Worm (Caenorhabditis elegans) whole organism, L4 larva: ENCODE data around the gene set-15.

ENCODE experiments used
- F49E8.2 ChIP-seq: sonication (generic microtip); optimal IDR thresholded peaks from 2 replicates; lab custom pipeline; 2016; ENCODE audit warnings: missing compliant biosample characterization, mild to moderate bottlenecking, missing genetic modification characterization, borderline replicate concordance
- R02D3.7 ChIP-seq: fragments of 150-350 bp; sonication (generic microtip); optimal IDR thresholded peaks from 3 replicates; lab custom pipeline; 2014; ENCODE audit warnings: missing biosample characterization, missing genetic modification characterization
- T20F7.1 ChIP-seq: fragments of 200-800 bp; sonication (Bioruptor generic); optimal IDR thresholded peaks from 2 replicates; lab custom pipeline; 2018; ENCODE audit warnings: mild to moderate bottlenecking, missing genetic modification characterization, missing compliant biosample characterization
- Y48G9A.11 ChIP-seq: fragments of 200-800 bp; sonication (Bioruptor generic); IDR thresholded peaks from 2 replicates; pipeline ENCODE4 v1.3.6; 2022; ENCODE audit warnings: missing genetic modification reagents, missing genetic modification characterization, missing compliant biosample characterization
- Y5F2A.4 ChIP-seq: fragments of 200-800 bp; sonication (Bioruptor generic); optimal IDR thresholded peaks from 2 replicates; lab custom pipeline; 2018; ENCODE audit warnings: mild to moderate bottlenecking, missing genetic modification characterization, missing compliant biosample characterization
- Y75B8A.6 ChIP-seq: fragments of 200-800 bp; sonication (Bioruptor generic); IDR thresholded peaks from 2 replicates; pipeline ENCODE4 v1.3.6; 2022; ENCODE audit warnings: missing genetic modification reagents, missing genetic modification characterization, missing compliant biosample characterization
- ZK337.2 ChIP-seq: fragments of 200-800 bp; sonication (Bioruptor generic); IDR thresholded peaks from 2 replicates; pipeline ENCODE4 v1.3.6; 2022; ENCODE audit warnings: missing genetic modification reagents, missing genetic modification characterization, missing compliant biosample characterization
- aha-1 ChIP-seq: fragments of 150-350 bp; peaks from one replicate; lab custom pipeline; 2014; ENCODE audit warnings: missing biosample characterization, missing genetic modification characterization
- ama-1 ChIP-seq: fragments of 150-350 bp; optimal IDR thresholded peaks from 2 replicates; lab custom pipeline; 2014; ENCODE audit warnings: inconsistent platforms, mixed read lengths
- attf-4 ChIP-seq: sonication (generic microtip); optimal IDR thresholded peaks from 3 replicates; lab custom pipeline; 2017; ENCODE audit warnings: missing biosample characterization, missing genetic modification characterization
- ceh-28 ChIP-seq: fragments of 150-350 bp; optimal IDR thresholded peaks from 2 replicates; lab custom pipeline; 2014; ENCODE audit warnings: missing biosample characterization, missing genetic modification reagents, missing genetic modification characterization
- ceh-44 ChIP-seq: fragments of 200-800 bp; sonication (Bioruptor generic); IDR thresholded peaks from 2 replicates; pipeline ENCODE4 v1.3.6; 2022; ENCODE audit warnings: missing genetic modification reagents, missing genetic modification characterization, missing compliant biosample characterization
- ctbp-1 ChIP-seq: fragments of 200-800 bp; sonication (Bioruptor generic); IDR thresholded peaks from 2 replicates; pipeline ENCODE4 v1.3.6; 2022; ENCODE audit warnings: missing genetic modification reagents, missing genetic modification characterization, missing compliant biosample characterization
- daf-16 ChIP-seq, 3 experiments: sonication (generic microtip); optimal IDR thresholded peaks; 2 replicates each; lab custom pipeline; 2016 to 2017; ENCODE audit warnings: missing genetic modification characterization in 3 of 3, missing genetic modification reagents in 3 of 3, mild to moderate bottlenecking in 2 of 3, missing compliant biosample characterization in 2 of 3, missing biosample characterization in 1 of 3, moderate library complexity in 1 of 3
- daf-19 ChIP-seq: fragments of 200-800 bp; sonication (Bioruptor generic); conservative IDR thresholded peaks from 2 replicates; pipeline ENCODE4 v1.3.6; 2022; ENCODE audit warnings: missing genetic modification characterization, missing compliant biosample characterization
- daf-8 ChIP-seq: fragments of 200-800 bp; sonication (Bioruptor generic); IDR thresholded peaks from 2 replicates; pipeline ENCODE4 v1.3.6; 2022; ENCODE audit warnings: missing genetic modification characterization, missing compliant biosample characterization
- dmd-9 ChIP-seq: fragments of 200-800 bp; sonication (Bioruptor generic); IDR thresholded peaks from 2 replicates; pipeline ENCODE4 v1.3.6; 2022; ENCODE audit warnings: missing genetic modification reagents, missing genetic modification characterization, missing compliant biosample characterization
- dve-1 ChIP-seq: sonication (generic microtip); optimal IDR thresholded peaks from 2 replicates; lab custom pipeline; 2017; ENCODE audit warnings: antibody characterized with exemption, mild to moderate bottlenecking, missing genetic modification characterization, missing compliant biosample characterization; ENCODE audit not compliant: insufficient read depth
- fos-1 ChIP-seq: fragments of 150-350 bp; optimal IDR thresholded peaks from 2 replicates; lab custom pipeline; 2014; ENCODE audit warnings: missing biosample characterization, missing genetic modification characterization
- hlh-11 ChIP-seq: fragments of 200-800 bp; sonication (Bioruptor generic); optimal IDR thresholded peaks from 2 replicates; lab custom pipeline; 2018; ENCODE audit warnings: mild to moderate bottlenecking, missing genetic modification characterization, missing compliant biosample characterization
- hmg-1.1 ChIP-seq: fragments of 200-800 bp; sonication (Bioruptor generic); IDR thresholded peaks from 2 replicates; pipeline ENCODE4 v1.3.6; 2022; ENCODE audit warnings: missing genetic modification reagents, missing genetic modification characterization, missing compliant biosample characterization
- jun-1 ChIP-seq: fragments of 150-350 bp; optimal IDR thresholded peaks from 2 replicates; lab custom pipeline; 2014; ENCODE audit warnings: missing biosample characterization, missing genetic modification reagents, missing genetic modification characterization
- lir-3 ChIP-seq: sonication (generic microtip); optimal IDR thresholded peaks from 2 replicates; lab custom pipeline; 2016; ENCODE audit warnings: mild to moderate bottlenecking, missing genetic modification characterization, missing compliant biosample characterization
- madf-9 ChIP-seq: fragments of 200-800 bp; sonication (Bioruptor generic); conservative IDR thresholded peaks from 2 replicates; pipeline ENCODE4 v1.3.6; 2022; ENCODE audit warnings: missing genetic modification reagents, missing genetic modification characterization, missing compliant biosample characterization
- mdl-1 ChIP-seq, 2 experiments: fragments of 150-350 bp in 1 of 2; sonication (generic microtip) in 1 of 2; optimal IDR thresholded peaks; 2 replicates each; lab custom pipeline; 2014 to 2017; ENCODE audit warnings: missing biosample characterization in 2 of 2, missing genetic modification characterization in 2 of 2
- mdt-29 ChIP-seq: fragments of 200-800 bp; sonication (Bioruptor generic); IDR thresholded peaks from 2 replicates; pipeline ENCODE4 v1.3.6; 2022; ENCODE audit warnings: missing genetic modification reagents, missing genetic modification characterization, missing compliant biosample characterization
- mes-2 ChIP-seq: sonication (generic microtip); optimal IDR thresholded peaks from 2 replicates; lab custom pipeline; 2016; ENCODE audit warnings: missing genotype, mild to moderate bottlenecking, missing genetic modification characterization, missing compliant biosample characterization; ENCODE audit not compliant: poor library complexity, severe bottlenecking
- nhr-10 ChIP-seq: fragments of 150-350 bp; optimal IDR thresholded peaks from 2 replicates; lab custom pipeline; 2014; ENCODE audit warnings: missing biosample characterization, missing genetic modification characterization
- nhr-237 ChIP-seq: sonication (generic microtip); optimal IDR thresholded peaks from 2 replicates; lab custom pipeline; 2017; ENCODE audit warnings: missing biosample characterization, missing genetic modification characterization
- nhr-42 ChIP-seq: fragments of 200-800 bp; sonication (Bioruptor generic); IDR thresholded peaks from 2 replicates; pipeline ENCODE4 v1.3.6; 2022; ENCODE audit warnings: missing genetic modification characterization, missing compliant biosample characterization
- nhr-48 ChIP-seq: sonication (generic microtip); optimal IDR thresholded peaks from 2 replicates; lab custom pipeline; 2016; ENCODE audit warnings: mild to moderate bottlenecking, missing genetic modification characterization, missing compliant biosample characterization
- nhr-6 ChIP-seq: fragments of 150-350 bp; optimal IDR thresholded peaks from 2 replicates; lab custom pipeline; 2014; ENCODE audit warnings: missing biosample characterization, missing genetic modification characterization
- nhr-76 ChIP-seq: fragments of 150-350 bp; optimal IDR thresholded peaks from 2 replicates; lab custom pipeline; 2014; ENCODE audit warnings: missing biosample characterization, missing genetic modification characterization
- nhr-77 ChIP-seq: fragments of 150-350 bp; optimal IDR thresholded peaks from 2 replicates; lab custom pipeline; 2014; ENCODE audit warnings: missing biosample characterization, missing genetic modification characterization
- pha-4 ChIP-seq, 2 experiments: fragments of 150-350 bp in 1 of 2; fragments of 200-800 bp in 1 of 2; sonication (Bioruptor generic) in 1 of 2; IDR thresholded peaks in 1 of 2; optimal IDR thresholded peaks in 1 of 2; 2 replicates each; pipeline versions ENCODE4 v1.3.6 to Lab custom; 2014 to 2022; ENCODE audit warnings: missing genetic modification characterization in 2 of 2, missing genetic modification reagents in 2 of 2, missing biosample characterization in 1 of 2, missing compliant biosample characterization in 1 of 2
- php-3 ChIP-seq: fragments of 200-800 bp; sonication (Bioruptor generic); IDR thresholded peaks from 2 replicates; pipeline ENCODE4 v1.3.6; 2022; ENCODE audit warnings: missing genetic modification reagents, missing genetic modification characterization, missing compliant biosample characterization
- pqm-1 ChIP-seq: sonication (generic microtip); optimal IDR thresholded peaks from 2 replicates; lab custom pipeline; 2017; ENCODE audit warnings: missing biosample characterization, missing genetic modification characterization
- rbr-2 ChIP-seq: sonication (generic microtip); optimal IDR thresholded peaks from 2 replicates; lab custom pipeline; 2016; ENCODE audit warnings: missing genotype, missing genetic modification characterization, missing compliant biosample characterization
- sdz-12 ChIP-seq: fragments of 200-800 bp; sonication (Bioruptor generic); optimal IDR thresholded peaks from 2 replicates; lab custom pipeline; 2018; ENCODE audit warnings: mild to moderate bottlenecking, missing genetic modification characterization, missing compliant biosample characterization
- snpc-4 ChIP-seq: fragments of 150-350 bp; optimal IDR thresholded peaks from 2 replicates; lab custom pipeline; 2014; ENCODE audit warnings: missing biosample characterization, missing genetic modification characterization
- spr-1 ChIP-seq: sonication (generic microtip); optimal IDR thresholded peaks from 2 replicates; lab custom pipeline; 2016; ENCODE audit warnings: mild to moderate bottlenecking, missing genetic modification characterization, missing compliant biosample characterization
- unc-62 ChIP-seq, 3 experiments: fragments of 150-350 bp in 1 of 3; sonication (generic microtip); optimal IDR thresholded peaks in 2 of 3; peaks in 1 of 3; 1 replicate in 1 of 3; 2 replicates in 2 of 3; lab custom pipeline; 2014 to 2017; ENCODE audit warnings: missing biosample characterization in 3 of 3, missing genetic modification characterization in 3 of 3, missing genetic modification reagents in 3 of 3, missing genotype in 1 of 3
- zfp-3 ChIP-seq: fragments of 200-800 bp; sonication (Bioruptor generic); conservative IDR thresholded peaks from 2 replicates; pipeline ENCODE4 v1.3.6; 2022; ENCODE audit warnings: missing genetic modification reagents, missing genetic modification characterization, missing compliant biosample characterization

Gene set-15

ce11 chrIV:4780129-4780528 is at the start of gene set-15:
Gene set-15 (minus strand): TSS chrIV:4780229.
- TF ChIP-seq snpc-4 (tag; lab: Kevin White, UChicago) (no peak), spr-1 (tag; lab: Kevin White, UChicago) (no peak), unc-62 (GFP tag; optimal IDR thresholded peaks at IDR 0.05 in 1 of 2; lab: Kevin White, UChicago) (no peak), unc-62 (tag; optimal IDR thresholded peaks at IDR 0.05; lab: Kevin White, UChicago) (no peak), nhr-10 (tag; lab: Kevin White, UChicago) (no peak), hmg-1.1 (GFP tag; lab: Robert Waterston, UW) (no peak), Y75B8A.6 (GFP tag; lab: Robert Waterston, UW) (no peak), madf-9 (GFP tag; lab: Robert Waterston, UW) (no peak), ceh-28 (tag; lab: Kevin White, UChicago) (no peak), Y48G9A.11 (GFP tag; lab: Robert Waterston, UW) (no peak), attf-4 (tag; lab: Kevin White, UChicago) (no peak), dmd-9 (GFP tag; lab: Robert Waterston, UW) (no peak), rbr-2 (tag; lab: Kevin White, UChicago) (no peak), zfp-3 (no peak)
- TF ChIP-seq, all 104 proteins: peak for 0

ce11 chrIV:4829641-4830040 is 49.6 kb upstream of the set-15 start:
- TF ChIP-seq aha-1 (tag; lab: Kevin White, UChicago) (peak; percentile 91), mdl-1 (tag; optimal IDR thresholded peaks at IDR 0.05; lab: Kevin White, UChicago) (no peak)
- TF ChIP-seq, all 104 proteins: peak for 1

ce11 chrIV:4827219-4827618 is 47.2 kb upstream of the set-15 start, which contains the start of gene mpz-4:
Gene mpz-4 (minus strand): TSS chrIV:4827319.
- TF ChIP-seq lir-3 (tag; lab: Kevin White, UChicago) (no peak), ceh-44 (GFP tag; lab: Robert Waterston, UW) (no peak), daf-19 (no peak), nhr-6 (tag; lab: Kevin White, UChicago) (no peak), ctbp-1 (GFP tag; lab: Robert Waterston, UW) (no peak), Y5F2A.4 (GFP tag; lab: Kevin White, UChicago) (no peak), spr-1 (tag; lab: Kevin White, UChicago) (no peak), sdz-12 (GFP tag; lab: Kevin White, UChicago) (no peak), T20F7.1 (GFP tag; lab: Kevin White, UChicago) (no peak)

- no peak for TF ChIP-seq pqm-1
- no peak for TF ChIP-seq Y48G9A.11 (GFP tag; lab: Robert Waterston, UW)
- no peak for TF ChIP-seq daf-8 (GFP tag; lab: Robert Waterston, UW)
- TF ChIP-seq pha-4 (GFP tag; IDR thresholded peaks at IDR 0.05; lab: Robert Waterston, UW) = peak; percentile 20; the same call in 1 of the 2 replicates
- TF ChIP-seq pha-4 (tag; optimal IDR thresholded peaks at IDR 0.05; lab: Kevin White, UChicago) = no peak
- no peak for TF ChIP-seq fos-1 (tag; lab: Kevin White, UChicago)
- TF ChIP-seq F49E8.2 = no peak
- TF ChIP-seq nhr-76 (tag; lab: Kevin White, UChicago) = no peak
- no peak for TF ChIP-seq rbr-2 (tag; lab: Kevin White, UChicago)
- TF ChIP-seq daf-16 (GFP tag; optimal IDR thresholded peaks at IDR 0.05; lab: Kevin White, UChicago) = peak in 1 of 2 experiments; percentile 23
- TF ChIP-seq daf-16 (tag; optimal IDR thresholded peaks at IDR 0.05; lab: Kevin White, UChicago) = peak; percentile 93
- TF ChIP-seq T20F7.1 (GFP tag; lab: Kevin White, UChicago) = peak; percentile 50
- no peak for TF ChIP-seq ama-1
- no peak for TF ChIP-seq ZK337.2 (GFP tag; lab: Robert Waterston, UW)
- TF ChIP-seq nhr-42 (GFP tag; lab: Robert Waterston, UW) = no peak
- TF ChIP-seq php-3 (GFP tag; lab: Robert Waterston, UW) = 0 out of 2 replicates have a peak, but pooled peaks have one; percentile 6
- TF ChIP-seq lir-3 (tag; lab: Kevin White, UChicago) = no peak
- TF ChIP-seq mdt-29 = no peak
- peak; percentile 40 for TF ChIP-seq nhr-48 (tag; lab: Kevin White, UChicago)
- no peak for TF ChIP-seq unc-62 (GFP tag; optimal IDR thresholded peaks at IDR 0.05 in 1 of 2; lab: Kevin White, UChicago)
- TF ChIP-seq unc-62 (tag; optimal IDR thresholded peaks at IDR 0.05; lab: Kevin White, UChicago) = no peak
- peak; percentile 34 for TF ChIP-seq hlh-11 (tag; lab: Kevin White, UChicago)
- no peak for TF ChIP-seq mes-2 (tag; lab: Kevin White, UChicago)
- TF ChIP-seq jun-1 (tag; lab: Kevin White, UChicago) = no peak
- no peak for TF ChIP-seq R02D3.7 (tag; lab: Kevin White, UChicago)
- no peak for TF ChIP-seq nhr-237 (tag; lab: Kevin White, UChicago)
- peak; percentile 83 for TF ChIP-seq dve-1 (tag; lab: Kevin White, UChicago)
- no peak for TF ChIP-seq mdl-1 (tag; optimal IDR thresholded peaks at IDR 0.05; lab: Kevin White, UChicago)
- TF ChIP-seq nhr-77 (tag; lab: Kevin White, UChicago) = no peak
These were observed 41.8 kb upstream of the set-15 start for ce11 chrIV:4821843-4822242.
